Fruit fly (Drosophila melanogaster): ENCODE results near the gene CG6865.

Gene CG6865

DNA sequence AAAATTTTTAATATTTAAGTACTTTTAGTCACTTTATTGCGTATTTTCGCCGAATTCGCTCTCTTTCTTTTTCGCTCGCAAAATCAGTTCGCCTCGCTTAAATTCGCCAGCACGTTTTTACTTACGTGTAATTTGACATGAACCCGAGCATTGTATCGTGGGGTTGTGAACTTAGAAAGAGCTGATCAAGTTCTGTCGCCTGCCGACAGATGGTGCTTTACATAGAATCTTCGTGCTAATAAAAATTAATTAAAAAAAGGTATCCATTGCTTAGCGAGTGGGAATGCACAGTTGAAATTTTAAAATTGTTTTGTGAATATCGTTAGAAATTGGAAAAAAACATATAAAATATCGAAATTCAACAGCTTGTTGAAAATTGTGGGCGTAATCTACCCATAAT is 15.0 kb upstream of the CG6865 start (continued):
- no peak for TF ChIP-seq peb (GFP tag; IDR thresholded peaks at IDR 0.05)
- no peak for TF ChIP-seq sc (optimal IDR thresholded peaks at IDR 0.05)
- TF ChIP-seq sc (GFP tag; optimal IDR thresholded peaks at IDR 0.05) = peak; percentile 55
- TF ChIP-seq Blimp-1 (GFP tag; optimal IDR thresholded peaks at IDR 0.05) = no peak
- TF ChIP-seq chif (GFP tag; optimal IDR thresholded peaks at IDR 0.05) = peak; percentile 59 to 84
- no peak for TF ChIP-seq CG12299 (tag; optimal IDR thresholded peaks at IDR 0.05)
- TF ChIP-seq CG15479 (GFP tag; optimal IDR thresholded peaks at IDR 0.05) = no peak
- TF ChIP-seq luna (GFP tag; optimal IDR thresholded peaks at IDR 0.05) = peak; percentile 12
- TF ChIP-seq hkb (optimal IDR thresholded peaks at IDR 0.05) = peak; percentile 24
- TF ChIP-seq hkb (GFP tag; IDR thresholded peaks at IDR 0.05) = peak; percentile 51; the same call in 1 of the 2 replicates
- no peak; the same call in 3 of the 4 replicates for TF ChIP-seq Gug (GFP tag; IDR thresholded peaks at IDR 0.05)
- TF ChIP-seq CG4820 (GFP tag; optimal IDR thresholded peaks at IDR 0.05) = peak; percentile 40
- no peak for TF ChIP-seq hth (optimal IDR thresholded peaks at IDR 0.05)
- TF ChIP-seq Kr (GFP tag; optimal IDR thresholded peaks at IDR 0.05) = no peak
- TF ChIP-seq sim (GFP tag; IDR thresholded peaks at IDR 0.05) = no peak
- TF ChIP-seq her (GFP tag; optimal IDR thresholded peaks at IDR 0.05) = peak; percentile 64
- peak; percentile 46 for TF ChIP-seq scrt (GFP tag; optimal IDR thresholded peaks at IDR 0.05)
- no peak for TF ChIP-seq Opbp (GFP tag; IDR thresholded peaks at IDR 0.05; ENCODE audit: partially characterized antibody)
- TF ChIP-seq Xrp1 (GFP tag; IDR thresholded peaks at IDR 0.05) = peak; percentile 85
- no peak for TF ChIP-seq gsb (GFP tag; IDR thresholded peaks at IDR 0.05)
- TF ChIP-seq NK7.1 (GFP tag; optimal IDR thresholded peaks at IDR 0.05) = peak; percentile 52
- peak; percentile 48 for TF ChIP-seq CG4282 (GFP tag; optimal IDR thresholded peaks at IDR 0.05)
- TF ChIP-seq Dip3 (GFP tag; optimal IDR thresholded peaks at IDR 0.05) = peak; percentile 76
- TF ChIP-seq wdn (GFP tag; IDR thresholded peaks at IDR 0.05) = no peak
- peak; percentile 59 for TF ChIP-seq NC2α (GFP tag; optimal IDR thresholded peaks at IDR 0.05)
- no peak for TF ChIP-seq Trl (optimal IDR thresholded peaks at IDR 0.05)
- peak; percentile 82 for TF ChIP-seq Trl (GFP tag; optimal IDR thresholded peaks at IDR 0.05)
- TF ChIP-seq CG5245 (GFP tag; optimal IDR thresholded peaks at IDR 0.05) = peak; percentile 57
- peak; percentile 55 for TF ChIP-seq btn (GFP tag; optimal IDR thresholded peaks at IDR 0.05)
- peak; percentile 75 for TF ChIP-seq Mes4 (GFP tag; optimal IDR thresholded peaks at IDR 0.05)
- TF ChIP-seq zen2 (GFP tag; IDR thresholded peaks at IDR 0.05; ENCODE audit: partially characterized antibody) = no peak
- peak; percentile 75 for TF ChIP-seq HHEX (GFP tag; optimal IDR thresholded peaks at IDR 0.05)
- no peak for TF ChIP-seq CG4404 (GFP tag; IDR thresholded peaks at IDR 0.05)
- TF ChIP-seq CG10979 (tag; optimal IDR thresholded peaks at IDR 0.05) = peak; percentile 76
- TF ChIP-seq esg (GFP tag; conservative IDR thresholded peaks at IDR 0.05) = no peak
- no peak for TF ChIP-seq CG5953 (GFP tag; IDR thresholded peaks at IDR 0.05)
- TF ChIP-seq Taf1 (GFP tag; IDR thresholded peaks at IDR 0.05) = no peak
- TF ChIP-seq Drgx (GFP tag; IDR thresholded peaks at IDR 0.05) = no peak
- peak; percentile 71 for TF ChIP-seq CG1233 (GFP tag; optimal IDR thresholded peaks at IDR 0.05)
- no peak for TF ChIP-seq bbx (GFP tag; IDR thresholded peaks at IDR 0.05; ENCODE audit: partially characterized antibody)
- TF ChIP-seq D19B (GFP tag; optimal IDR thresholded peaks at IDR 0.05) = no peak
- peak in 1 of 2 experiments; percentile 77 for TF ChIP-seq Hr51 (GFP tag; optimal IDR thresholded peaks at IDR 0.05)
- TF ChIP-seq ems (GFP tag; optimal IDR thresholded peaks at IDR 0.05) = peak; percentile 70
- no peak for TF ChIP-seq ato (GFP tag; IDR thresholded peaks at IDR 0.05; ENCODE audit: partially characterized antibody)
- TF ChIP-seq en (GFP tag; optimal IDR thresholded peaks at IDR 0.05) = peak; percentile 60
- peak; percentile 12 for TF ChIP-seq Dp (GFP tag; optimal IDR thresholded peaks at IDR 0.05)
- TF ChIP-seq Pdp1 (GFP tag; optimal IDR thresholded peaks at IDR 0.05) = peak in 1 of 2 experiments; percentile 50
- TF ChIP-seq sqz (GFP tag; optimal IDR thresholded peaks at IDR 0.05) = peak; percentile 61
- peak; percentile 76 for TF ChIP-seq CG3163 (GFP tag; optimal IDR thresholded peaks at IDR 0.05)
- TF ChIP-seq dimm (GFP tag; IDR thresholded peaks at IDR 0.05) = no peak
- peak; percentile 21 for TF ChIP-seq ash1 (GFP tag; optimal IDR thresholded peaks at IDR 0.05)
- peak; percentile 47 for TF ChIP-seq CG17385 (GFP tag; optimal IDR thresholded peaks at IDR 0.05)
- TF ChIP-seq CG32532 (GFP tag; IDR thresholded peaks at IDR 0.05) = no peak; the same call in 1 of the 2 replicates
